Fruit fly (Drosophila melanogaster) whole organism, embryonic: ENCODE results near the gene dj-1beta.

Experiments used
- ATbp ChIP-seq: fragments of 200-800 bp; sonication (Bioruptor generic); optimal IDR thresholded peaks from 2 replicates; lab custom pipeline; 2017; ENCODE audit warnings: missing biosample characterization, mild to moderate bottlenecking, missing genetic modification characterization, missing genetic modification reagents
- Antp ChIP-seq: fragments of 200-800 bp; sonication (Bioruptor generic); optimal IDR thresholded peaks from 3 replicates; lab custom pipeline; 2016; ENCODE audit warnings: missing biosample characterization, missing genetic modification characterization
- Bteb2 ChIP-seq: fragments of 200-800 bp; sonication (Bioruptor generic); optimal IDR thresholded peaks from 2 replicates; lab custom pipeline; 2016; ENCODE audit warnings: missing biosample characterization, missing genetic modification characterization
- CG11247 ChIP-seq: fragments of 200-800 bp; sonication (Bioruptor generic); IDR thresholded peaks from 2 replicates; pipeline ENCODE4 v1.3.6; 2022; ENCODE audit warnings: missing biosample characterization, missing genetic modification characterization
- CG11504 ChIP-seq: fragments of 200-800 bp; sonication (Bioruptor generic); optimal IDR thresholded peaks from 3 replicates; lab custom pipeline; 2019; ENCODE audit warnings: missing biosample characterization, mild to moderate bottlenecking, missing genetic modification characterization, moderate library complexity
- CG11723 ChIP-seq: fragments of 200-800 bp; sonication (Bioruptor generic); optimal IDR thresholded peaks from 2 replicates; lab custom pipeline; 2017; ENCODE audit warnings: missing biosample characterization, mild to moderate bottlenecking, missing genetic modification characterization
- CG12104 ChIP-seq: fragments of 200-800 bp; sonication (Bioruptor generic); optimal IDR thresholded peaks from 3 replicates; lab custom pipeline; 2016; ENCODE audit warnings: missing biosample characterization, missing genetic modification characterization
- CG13287 ChIP-seq: fragments of 200-800 bp; sonication (Bioruptor generic); IDR thresholded peaks from 2 replicates; pipeline ENCODE4 v1.3.6; 2022; ENCODE audit warnings: missing biosample characterization, missing genetic modification characterization; ENCODE audit not compliant: partially characterized antibody
- CG13894 ChIP-seq: fragments of 200-800 bp; sonication (Bioruptor generic); optimal IDR thresholded peaks from 3 replicates; lab custom pipeline; 2018; ENCODE audit warnings: missing biosample characterization, mild to moderate bottlenecking, missing genetic modification characterization, moderate library complexity
- CG15073 ChIP-seq: fragments of 200-800 bp; sonication (Bioruptor generic); optimal IDR thresholded peaks from 2 replicates; lab custom pipeline; 2016; ENCODE audit warnings: missing biosample characterization, missing genetic modification characterization
- CG15514 ChIP-seq: fragments of 200-800 bp; sonication (Bioruptor generic); optimal IDR thresholded peaks from 3 replicates; lab custom pipeline; 2017; ENCODE audit warnings: missing biosample characterization, missing genetic modification characterization, mild to moderate bottlenecking, moderate library complexity, missing genetic modification reagents
- CG1602 ChIP-seq: fragments of 200-800 bp; sonication (Bioruptor generic); optimal IDR thresholded peaks from 3 replicates; lab custom pipeline; 2016; ENCODE audit warnings: missing biosample characterization, missing genetic modification characterization
- CG17912 ChIP-seq: fragments of 200-800 bp; sonication (Bioruptor generic); optimal IDR thresholded peaks from 2 replicates; lab custom pipeline; 2018; ENCODE audit warnings: missing biosample characterization, mild to moderate bottlenecking, missing genetic modification characterization
- CG2199 ChIP-seq: fragments of 200-800 bp; sonication (Bioruptor generic); IDR thresholded peaks from 3 replicates; pipeline ENCODE4 v1.3.6; 2022; ENCODE audit warnings: missing biosample characterization, missing genetic modification characterization
- CG2712 ChIP-seq: fragments of 200-800 bp; optimal IDR thresholded peaks from 3 replicates; lab custom pipeline; 2019; ENCODE audit warnings: missing biosample characterization, mild to moderate bottlenecking, missing genetic modification characterization, moderate library complexity
- CG31365 ChIP-seq: fragments of 200-800 bp; sonication (Bioruptor generic); optimal IDR thresholded peaks from 2 replicates; lab custom pipeline; 2018; ENCODE audit warnings: missing biosample characterization, mild to moderate bottlenecking, missing genetic modification characterization
- CG32767 ChIP-seq: fragments of 200-800 bp; sonication (Bioruptor generic); IDR thresholded peaks from 2 replicates; pipeline ENCODE4 v1.3.6; 2022; ENCODE audit warnings: missing biosample characterization, missing genetic modification characterization
- CG3407 ChIP-seq: fragments of 200-800 bp; sonication (Bioruptor generic); optimal IDR thresholded peaks from 2 replicates; lab custom pipeline; 2018; ENCODE audit warnings: missing biosample characterization, mild to moderate bottlenecking, missing genetic modification characterization
- CG34376 ChIP-seq: fragments of 200-800 bp; sonication (Bioruptor generic); optimal IDR thresholded peaks from 2 replicates; lab custom pipeline; 2018; ENCODE audit warnings: missing biosample characterization, mild to moderate bottlenecking, missing genetic modification characterization
- CG4282 ChIP-seq: fragments of 200-800 bp; sonication (Bioruptor generic); optimal IDR thresholded peaks from 2 replicates; lab custom pipeline; 2016; ENCODE audit warnings: missing biosample characterization, missing genetic modification characterization
- CG8281 ChIP-seq: fragments of 200-800 bp; sonication (Bioruptor generic); optimal IDR thresholded peaks from 2 replicates; lab custom pipeline; 2018; ENCODE audit warnings: missing biosample characterization, mild to moderate bottlenecking, missing genetic modification characterization, moderate library complexity
- CG8290 ChIP-seq, 3 experiments: fragments of 200-800 bp; sonication (Bioruptor generic); optimal IDR thresholded peaks; 2 replicates each; lab custom pipeline; 2016 to 2019; ENCODE audit warnings: missing biosample characterization in 3 of 3, missing genetic modification characterization in 3 of 3, mild to moderate bottlenecking in 2 of 3, moderate library complexity in 1 of 3
- CTCF ChIP-seq: fragments of 200-800 bp; sonication (Bioruptor generic); optimal IDR thresholded peaks from 2 replicates; lab custom pipeline; 2017; ENCODE audit warnings: missing biosample characterization, mild to moderate bottlenecking, missing genetic modification characterization, moderate library complexity
- Dek ChIP-seq: fragments of 200-800 bp; sonication (Bioruptor generic); optimal IDR thresholded peaks from 3 replicates; lab custom pipeline; 2019; ENCODE audit warnings: missing biosample characterization, mild to moderate bottlenecking, missing genetic modification characterization, moderate library complexity
- Elba2 ChIP-seq: fragments of 200-800 bp; sonication (Bioruptor generic); optimal IDR thresholded peaks from 3 replicates; lab custom pipeline; 2016; ENCODE audit warnings: missing biosample characterization, missing genetic modification characterization
- Ets65A ChIP-seq: fragments of 200-800 bp; sonication (Bioruptor generic); peaks from one replicate; lab custom pipeline; 2016; ENCODE audit warnings: missing biosample characterization, missing genetic modification characterization
- Gsc ChIP-seq: fragments of 200-800 bp; sonication (Bioruptor generic); IDR thresholded peaks from 2 replicates; pipeline ENCODE4 v1.3.6; 2022; ENCODE audit warnings: missing biosample characterization, missing genetic modification characterization
- Gug ChIP-seq: fragments of 200-800 bp; sonication (Bioruptor generic); IDR thresholded peaks from 4 replicates; pipeline ENCODE4 v1.3.6; 2022; ENCODE audit warnings: missing biosample characterization, missing genetic modification characterization
- Hmr ChIP-seq: fragments of 200-800 bp; sonication (Bioruptor generic); optimal IDR thresholded peaks from 3 replicates; lab custom pipeline; 2017; ENCODE audit warnings: mild to moderate bottlenecking, missing biosample characterization, missing genetic modification reagents, missing genetic modification characterization
- Lpt ChIP-seq: fragments of >200 bp; optimal IDR thresholded peaks from 2 replicates; lab custom pipeline; 2018; ENCODE audit warnings: missing biosample characterization, missing genetic modification characterization
- Myb ChIP-seq: fragments of 200-800 bp; sonication (Bioruptor generic); optimal IDR thresholded peaks from 2 replicates; lab custom pipeline; 2016; ENCODE audit warnings: missing biosample characterization, missing genetic modification characterization
- Sry-β ChIP-seq: fragments of 200-800 bp; sonication (Bioruptor generic); optimal IDR thresholded peaks from 2 replicates; lab custom pipeline; 2018; ENCODE audit warnings: missing biosample characterization, mild to moderate bottlenecking, missing genetic modification characterization, moderate library complexity
- Stat92E ChIP-seq, 3 experiments: fragments of >200 bp in 2 of 3; fragments of 200-800 bp in 1 of 3; sonication (Bioruptor generic) in 1 of 3; optimal IDR thresholded peaks; 2 replicates each; lab custom pipeline; 2017 to 2019; ENCODE audit warnings: missing biosample characterization in 3 of 3, missing genetic modification characterization in 3 of 3, mild to moderate bottlenecking in 1 of 3, moderate library complexity in 1 of 3
- Xbp1 ChIP-seq: fragments of 200-800 bp; sonication (Bioruptor generic); optimal IDR thresholded peaks from 3 replicates; lab custom pipeline; 2016; ENCODE audit warnings: missing biosample characterization, mild to moderate bottlenecking, missing genetic modification characterization
- ara ChIP-seq: fragments of 200-800 bp; sonication (Bioruptor generic); IDR thresholded peaks from 2 replicates; pipeline ENCODE4 v1.3.6; 2022; ENCODE audit warnings: missing biosample characterization, missing genetic modification characterization
- dimm ChIP-seq: fragments of 200-800 bp; sonication (Bioruptor generic); IDR thresholded peaks from 2 replicates; pipeline ENCODE4 v1.3.6; 2022; ENCODE audit warnings: missing biosample characterization, missing genetic modification characterization
- ftz-f1 ChIP-seq: fragments of 200-800 bp; sonication (Bioruptor generic); optimal IDR thresholded peaks from 2 replicates; lab custom pipeline; 2016; ENCODE audit warnings: missing biosample characterization, missing genetic modification characterization
- gsb ChIP-seq: fragments of 200-800 bp; sonication (Bioruptor generic); IDR thresholded peaks from 2 replicates; pipeline ENCODE4 v1.3.6; 2022; ENCODE audit warnings: missing biosample characterization, missing genetic modification characterization
- ham ChIP-seq: fragments of 200-800 bp; sonication (Bioruptor generic); IDR thresholded peaks from 2 replicates; pipeline ENCODE4 v1.3.6; 2022; ENCODE audit warnings: missing biosample characterization, missing genetic modification characterization
- insv ChIP-seq, 2 experiments: fragments of 200-800 bp; sonication (Bioruptor generic); optimal IDR thresholded peaks; 3 replicates each; lab custom pipeline; 2016 to 2018; ENCODE audit warnings: missing biosample characterization in 2 of 2, missing genetic modification characterization in 2 of 2
- kni ChIP-seq: fragments of 200-800 bp; sonication (Bioruptor generic); optimal IDR thresholded peaks from 3 replicates; lab custom pipeline; 2017; ENCODE audit warnings: mild to moderate bottlenecking, missing biosample characterization, missing genetic modification reagents, missing genetic modification characterization
- mirr ChIP-seq: fragments of 200-800 bp; sonication (Bioruptor generic); optimal IDR thresholded peaks from 3 replicates; lab custom pipeline; 2018; ENCODE audit warnings: missing biosample characterization, mild to moderate bottlenecking, missing genetic modification characterization
- pan ChIP-seq, 4 experiments: fragments of >200 bp in 3 of 4; fragments of 200-800 bp in 1 of 4; sonication (Bioruptor generic) in 1 of 4; optimal IDR thresholded peaks in 3 of 4; IDR thresholded peaks in 1 of 4; 2 replicates each; pipeline versions ENCODE4 v1.3.6 to Lab custom; 2017 to 2022; ENCODE audit warnings: missing biosample characterization in 2 of 4, missing genetic modification characterization in 2 of 4, mixed read lengths in 1 of 4
- pnt ChIP-seq: fragments of 200-800 bp; sonication (Bioruptor generic); optimal IDR thresholded peaks from 3 replicates; lab custom pipeline; 2016; ENCODE audit warnings: missing biosample characterization, missing genetic modification characterization
- pzg ChIP-seq: fragments of 200-800 bp; sonication (Bioruptor generic); optimal IDR thresholded peaks from 3 replicates; lab custom pipeline; 2018; ENCODE audit warnings: missing biosample characterization, mild to moderate bottlenecking, missing genetic modification characterization, moderate library complexity
- run ChIP-seq: fragments of 200-800 bp; sonication (Bioruptor generic); optimal IDR thresholded peaks from 3 replicates; lab custom pipeline; 2018; ENCODE audit warnings: missing biosample characterization, mild to moderate bottlenecking, missing genetic modification characterization
- sens ChIP-seq: fragments of 200-800 bp; sonication (Bioruptor generic); peaks from one replicate; lab custom pipeline; 2016; ENCODE audit warnings: missing biosample characterization, missing genetic modification characterization
- sna ChIP-seq: fragments of 200-800 bp; sonication (Bioruptor generic); IDR thresholded peaks from 2 replicates; pipeline ENCODE4 v1.3.6; 2022; ENCODE audit warnings: missing biosample characterization, missing genetic modification characterization; ENCODE audit not compliant: partially characterized antibody
- stc ChIP-seq: fragments of 200-800 bp; sonication (Bioruptor generic); IDR thresholded peaks from 2 replicates; pipeline ENCODE4 v1.3.6; 2022; ENCODE audit warnings: missing biosample characterization, missing genetic modification characterization
- yki ChIP-seq: fragments of >200 bp; optimal IDR thresholded peaks from 3 replicates; lab custom pipeline; 2018
- zfh1 ChIP-seq: fragments of 200-800 bp; sonication (Bioruptor generic); IDR thresholded peaks from 3 replicates; pipeline ENCODE4 v1.3.6; 2022; ENCODE audit warnings: missing biosample characterization, missing genetic modification characterization

Gene dj-1beta

dm6 chr3R:30820707-30821319 is 13.9 kb downstream of the dj-1beta start (continued):
- TF ChIP-seq CG2199 (GFP tag; lab: Robert Waterston, UW): no peak
- TF ChIP-seq CG1602: no peak
- no peak for TF ChIP-seq mirr
- TF ChIP-seq kni (GFP tag; lab: Kevin White, UChicago): peak; percentile 49
- TF ChIP-seq Dek (tag; lab: Kevin White, UChicago): no peak
- TF ChIP-seq CG11723 (GFP tag; lab: Kevin White, UChicago): no peak
- TF ChIP-seq CG15514 (GFP tag; lab: Kevin White, UChicago): no peak
- peak; percentile 75 for TF ChIP-seq CG13894 (tag; lab: Kevin White, UChicago)
- no peak for TF ChIP-seq yki (lab: Kevin White, UChicago)
- no peak for TF ChIP-seq CG8290 (GFP tag; optimal IDR thresholded peaks at IDR 0.05; lab: Kevin White, UChicago)
- no peak for TF ChIP-seq CG8290 (tag; optimal IDR thresholded peaks at IDR 0.05; lab: Kevin White, UChicago)
- no peak for TF ChIP-seq Hmr
- no peak for TF ChIP-seq pzg (GFP tag; lab: Kevin White, UChicago)
- no peak for TF ChIP-seq CTCF
- TF ChIP-seq sens (GFP tag; lab: Kevin White, UChicago): peak; percentile 79
- no peak for TF ChIP-seq Gug (GFP tag; lab: Robert Waterston, UW)
- no peak for TF ChIP-seq Antp (GFP tag; lab: Kevin White, UChicago)
- TF ChIP-seq CG32767: no peak
- TF ChIP-seq Myb (GFP tag; lab: Kevin White, UChicago): no peak
- no peak for TF ChIP-seq dimm (GFP tag; lab: Robert Waterston, UW)
- no peak for TF ChIP-seq Bteb2
- TF ChIP-seq insv (GFP tag; optimal IDR thresholded peaks at IDR 0.05; lab: Kevin White, UChicago): no peak
- 0 out of 2 replicates have a peak, but pooled peaks have one; percentile 21 for TF ChIP-seq CG11247
- TF ChIP-seq ATbp: peak; percentile 16
- no peak for TF ChIP-seq CG34376 (GFP tag; lab: Kevin White, UChicago)
- TF ChIP-seq ftz-f1 (GFP tag; lab: Kevin White, UChicago): no peak
- TF ChIP-seq CG11504: no peak
- no peak for TF ChIP-seq CG13287 (GFP tag; lab: Robert Waterston, UW)
- TF ChIP-seq Elba2 (GFP tag; lab: Kevin White, UChicago): no peak
- no peak for TF ChIP-seq Ets65A (GFP tag; lab: Kevin White, UChicago)
- no peak for TF ChIP-seq Stat92E (GFP tag; optimal IDR thresholded peaks at IDR 0.05; lab: Kevin White, UChicago)
- TF ChIP-seq ara (GFP tag; lab: Robert Waterston, UW): no peak
- TF ChIP-seq CG31365 (tag; lab: Kevin White, UChicago): no peak
- TF ChIP-seq CG17912: no peak
- TF ChIP-seq pan (optimal IDR thresholded peaks at IDR 0.05; lab: Kevin White, UChicago): no peak
- no peak for TF ChIP-seq pan (GFP tag; optimal IDR thresholded peaks at IDR 0.05 in 1 of 2, IDR thresholded peaks at IDR 0.05 in 1 of 2)
- no peak for TF ChIP-seq Sry-β (GFP tag; lab: Kevin White, UChicago)
- no peak for TF ChIP-seq CG8281
- no peak for TF ChIP-seq CG4282 (GFP tag; lab: Kevin White, UChicago)
- TF ChIP-seq ham (GFP tag; lab: Robert Waterston, UW): no peak
- no peak for TF ChIP-seq gsb (GFP tag; lab: Robert Waterston, UW)
- TF ChIP-seq CG3407: no peak
- no peak for TF ChIP-seq pnt
- no peak for TF ChIP-seq sna (GFP tag; lab: Robert Waterston, UW)
- TF ChIP-seq run (tag; lab: Kevin White, UChicago): no peak
- no peak for TF ChIP-seq Lpt (GFP tag; lab: Kevin White, UChicago)
- TF ChIP-seq zfh1 (GFP tag; lab: Robert Waterston, UW): peak; percentile 44; the same call in 1 of the 3 replicates
- no peak for TF ChIP-seq Gsc
- TF ChIP-seq CG15073: no peak
- TF ChIP-seq Xbp1: no peak
- no peak for TF ChIP-seq CG12104 (GFP tag; lab: Kevin White, UChicago)
- no peak for TF ChIP-seq CG2712 (tag; lab: Kevin White, UChicago)
- no peak for TF ChIP-seq stc (GFP tag; lab: Robert Waterston, UW)
